Worm (Caenorhabditis elegans): ENCODE results near the gene dop-2.

ce11 chrV:9632348-9632747 is 24.0 kb downstream of the dop-2 start:
- TF ChIP-seq him-1 (tag; optimal IDR thresholded peaks at IDR 0.05) (no peak), dao-5 (tag; optimal IDR thresholded peaks at IDR 0.05) (no peak)
